Worm (Caenorhabditis elegans) whole organism, L4/young adult: ENCODE measurements around the gene fzo-1.

Experiments used
- W03F9.2 ChIP-seq: fragments of 150-350 bp; optimal IDR thresholded peaks from 2 replicates; lab custom pipeline; 2014; ENCODE audit warnings: missing biosample characterization, missing genetic modification characterization
- dao-5 ChIP-seq: sonication (generic microtip); optimal IDR thresholded peaks from 2 replicates; lab custom pipeline; 2016; ENCODE audit warnings: missing genotype, missing genetic modification characterization, moderate library complexity, missing compliant biosample characterization

DNA sequence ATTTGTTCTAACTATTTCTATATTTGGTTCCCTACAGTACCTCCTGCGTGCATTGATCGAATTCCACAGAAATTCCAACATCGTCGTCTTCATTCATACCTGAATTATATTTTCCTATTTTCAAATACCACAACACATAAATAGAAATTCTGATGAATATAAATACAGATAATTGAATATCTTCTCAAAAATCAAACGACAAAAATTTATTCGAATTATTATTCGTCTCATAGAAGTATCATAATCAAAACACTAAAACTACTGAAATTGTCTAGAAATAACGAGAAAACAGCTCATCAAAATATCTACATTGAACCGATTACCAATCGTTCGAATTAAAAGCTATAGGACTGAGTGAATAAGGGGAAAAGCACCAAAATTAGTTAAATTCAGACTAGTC, 2.9 kb downstream of the fzo-1 start, which contains the start of gene gtap-1:
- TF ChIP-seq dao-5 (tag; lab: Kevin White, UChicago) (no peak), W03F9.2 (no peak)
